Worm (Caenorhabditis elegans): ENCODE data around the gene scl-12.

scl-12 gene

ce11 chrV:3801787-3802417 is 10.5 kb upstream of the scl-12 start:
- TF ChIP-seq him-1 (tag; optimal IDR thresholded peaks at IDR 0.05): no peak

- TF ChIP-seq him-1 (tag; optimal IDR thresholded peaks at IDR 0.05): no peak
- no peak for TF ChIP-seq dao-5 (tag; optimal IDR thresholded peaks at IDR 0.05)
- no peak for TF ChIP-seq W03F9.2 (tag; optimal IDR thresholded peaks at IDR 0.05)
Observed at ce11 chrV:3803343-3803742, 9.0 kb upstream of the scl-12 start, which contains the start of gene cyp-33C8. cyp-33C8 (minus strand) TSS chrV:3803542.

ce11 chrV:3805499-3805898 is 6.9 kb upstream of the scl-12 start, which contains the start of gene R08F11.4:
R08F11.4 (minus strand) TSS chrV:3805527.
- TF ChIP-seq W03F9.2 (tag; optimal IDR thresholded peaks at IDR 0.05): no peak
- no peak for TF ChIP-seq dao-5 (tag; optimal IDR thresholded peaks at IDR 0.05)
- no peak for TF ChIP-seq him-1 (tag; optimal IDR thresholded peaks at IDR 0.05)

ce11 chrV:3805961-3806360 is 6.4 kb upstream of the scl-12 start, which contains the start of gene srw-7:
srw-7 (plus strand) TSS chrV:3806261.
- TF ChIP-seq him-1 (tag; optimal IDR thresholded peaks at IDR 0.05): no peak
- TF ChIP-seq dao-5 (tag; optimal IDR thresholded peaks at IDR 0.05): no peak
- TF ChIP-seq W03F9.2 (tag; optimal IDR thresholded peaks at IDR 0.05): no peak

ce11 chrV:3807846-3808245 is 4.5 kb upstream of the scl-12 start:
- TF ChIP-seq dao-5 (tag; optimal IDR thresholded peaks at IDR 0.05): no peak
- TF ChIP-seq W03F9.2 (tag; optimal IDR thresholded peaks at IDR 0.05): no peak
- TF ChIP-seq him-1 (tag; optimal IDR thresholded peaks at IDR 0.05): no peak

- TF ChIP-seq him-1 (tag; optimal IDR thresholded peaks at IDR 0.05): no peak
- no peak for TF ChIP-seq W03F9.2 (tag; optimal IDR thresholded peaks at IDR 0.05)
- no peak for TF ChIP-seq dao-5 (tag; optimal IDR thresholded peaks at IDR 0.05)
Observed at ce11 chrV:3808336-3808735, 4.1 kb upstream of the scl-12 start, which contains the start of gene srw-6. srw-6 (plus strand) TSS chrV:3808636.

ce11 chrV:3810035-3810434 is 2.4 kb upstream of the scl-12 start:
- TF ChIP-seq dao-5 (tag; optimal IDR thresholded peaks at IDR 0.05) (no peak), W03F9.2 (tag; optimal IDR thresholded peaks at IDR 0.05) (no peak), him-1 (tag; optimal IDR thresholded peaks at IDR 0.05) (no peak)

- TF ChIP-seq him-1 (tag; optimal IDR thresholded peaks at IDR 0.05) (no peak), dao-5 (tag; optimal IDR thresholded peaks at IDR 0.05) (no peak), W03F9.2 (tag; optimal IDR thresholded peaks at IDR 0.05) (no peak)
Observed at ce11 chrV:3811541-3811940, 850 bp upstream of the scl-12 start, which contains the start of gene scl-13. scl-13 (minus strand) TSS chrV:3811641.

- TF ChIP-seq W03F9.2 (tag; optimal IDR thresholded peaks at IDR 0.05): no peak
- TF ChIP-seq dao-5 (tag; optimal IDR thresholded peaks at IDR 0.05): no peak
- no peak for TF ChIP-seq him-1 (tag; optimal IDR thresholded peaks at IDR 0.05)
Observed at ce11 chrV:3814009-3814408, 1.6 kb downstream of the scl-12 start.

ce11 chrV:3814938-3815337 is 2.5 kb downstream of the scl-12 start, which contains the start of gene H10D18.1:
H10D18.1 (plus strand) TSS chrV:3815214.
- no peak for TF ChIP-seq dao-5 (tag; optimal IDR thresholded peaks at IDR 0.05)
- peak; percentile 10 for TF ChIP-seq him-1 (tag; optimal IDR thresholded peaks at IDR 0.05)

ce11 chrV:3820875-3821274 is 8.5 kb downstream of the scl-12 start:
- TF ChIP-seq dao-5 (tag; optimal IDR thresholded peaks at IDR 0.05): no peak
- TF ChIP-seq W03F9.2 (tag; optimal IDR thresholded peaks at IDR 0.05): no peak
- TF ChIP-seq him-1 (tag; optimal IDR thresholded peaks at IDR 0.05): no peak

ce11 chrV:3825190-3825589 is 12.8 kb downstream of the scl-12 start:
- no peak for TF ChIP-seq him-1 (tag; optimal IDR thresholded peaks at IDR 0.05)
- no peak for TF ChIP-seq dao-5 (tag; optimal IDR thresholded peaks at IDR 0.05)
- TF ChIP-seq W03F9.2 (tag; optimal IDR thresholded peaks at IDR 0.05): no peak

- TF ChIP-seq him-1 (tag; optimal IDR thresholded peaks at IDR 0.05): no peak
- TF ChIP-seq W03F9.2 (tag; optimal IDR thresholded peaks at IDR 0.05): no peak
- no peak for TF ChIP-seq dao-5 (tag; optimal IDR thresholded peaks at IDR 0.05)
Observed at ce11 chrV:3831616-3832015, 19.2 kb downstream of the scl-12 start, which contains the start of gene H10D18.5. H10D18.5 (minus strand) TSS chrV:3831716.

- TF ChIP-seq him-1 (tag; optimal IDR thresholded peaks at IDR 0.05) (no peak), W03F9.2 (tag; optimal IDR thresholded peaks at IDR 0.05) (no peak), dao-5 (tag; optimal IDR thresholded peaks at IDR 0.05) (no peak)
Observed at ce11 chrV:3832103-3832502, 19.7 kb downstream of the scl-12 start.

ce11 chrV:3832661-3833060 is 20.3 kb downstream of the scl-12 start:
- TF ChIP-seq him-1 (tag; optimal IDR thresholded peaks at IDR 0.05) (no peak), W03F9.2 (tag; optimal IDR thresholded peaks at IDR 0.05) (no peak), dao-5 (tag; optimal IDR thresholded peaks at IDR 0.05) (no peak)

Measured in whole organism, L4/young adult.